Worm (Caenorhabditis elegans) whole organism, late embryonic: ENCODE data around the gene nlp-43.

ENCODE experiments used
- C08G9.2 ChIP-seq: sonication (generic microtip); optimal IDR thresholded peaks from 2 replicates; lab custom pipeline; 2016; ENCODE audit warnings: mild to moderate bottlenecking, missing genetic modification characterization, moderate library complexity, missing compliant biosample characterization
- C38D4.7 ChIP-seq: fragments of 200-800 bp; sonication (Bioruptor generic); optimal IDR thresholded peaks from 2 replicates; lab custom pipeline; 2018; ENCODE audit warnings: mild to moderate bottlenecking, missing genetic modification characterization, moderate library complexity, missing compliant biosample characterization
- K02D7.2 ChIP-seq: sonication (generic microtip); optimal IDR thresholded peaks from 2 replicates; lab custom pipeline; 2017; ENCODE audit warnings: mild to moderate bottlenecking, missing genetic modification characterization, missing compliant biosample characterization
- T23F11.4 ChIP-seq: fragments of 200-800 bp; sonication (Bioruptor generic); optimal IDR thresholded peaks from 2 replicates; lab custom pipeline; 2018; ENCODE audit warnings: mild to moderate bottlenecking, missing genetic modification characterization, missing compliant biosample characterization
- ama-1 ChIP-seq: fragments of 150-350 bp; optimal IDR thresholded peaks from 2 replicates; lab custom pipeline; 2014
- ceh-14 ChIP-seq: sonication (generic microtip); optimal IDR thresholded peaks from 2 replicates; lab custom pipeline; 2016; ENCODE audit warnings: missing genotype, missing genetic modification characterization, missing compliant biosample characterization
- ceh-18 ChIP-seq: sonication (generic microtip); optimal IDR thresholded peaks from 2 replicates; lab custom pipeline; 2016; ENCODE audit warnings: missing genetic modification characterization, missing compliant biosample characterization
- ceh-19 ChIP-seq: fragments of 200-800 bp; sonication (Bioruptor generic); optimal IDR thresholded peaks from 2 replicates; lab custom pipeline; 2018; ENCODE audit warnings: mild to moderate bottlenecking, missing genetic modification characterization, missing compliant biosample characterization
- ceh-2 ChIP-seq: sonication (generic microtip); optimal IDR thresholded peaks from 2 replicates; lab custom pipeline; 2016; ENCODE audit warnings: missing genotype, missing genetic modification characterization, missing compliant biosample characterization
- ceh-22 ChIP-seq: sonication (generic microtip); optimal IDR thresholded peaks from 2 replicates; lab custom pipeline; 2017; ENCODE audit warnings: missing biosample characterization, missing genetic modification characterization
- ceh-30 ChIP-seq: fragments of 150-350 bp; optimal IDR thresholded peaks from 2 replicates; lab custom pipeline; 2014; ENCODE audit warnings: missing biosample characterization, missing genetic modification characterization
- ceh-31 ChIP-seq: sonication (generic microtip); optimal IDR thresholded peaks from 2 replicates; lab custom pipeline; 2016; ENCODE audit warnings: missing genetic modification characterization, missing compliant biosample characterization
- ceh-48 ChIP-seq: sonication (generic microtip); optimal IDR thresholded peaks from 2 replicates; lab custom pipeline; 2016; ENCODE audit warnings: missing genetic modification characterization, inconsistent platforms, missing compliant biosample characterization
- ceh-6 ChIP-seq: fragments of 200-800 bp; sonication (Bioruptor generic); optimal IDR thresholded peaks from 2 replicates; lab custom pipeline; 2018; ENCODE audit warnings: mild to moderate bottlenecking, missing genetic modification characterization, missing compliant biosample characterization
- ceh-9 ChIP-seq: sonication (generic microtip); optimal IDR thresholded peaks from 2 replicates; lab custom pipeline; 2016; ENCODE audit warnings: mild to moderate bottlenecking, missing genetic modification characterization, inconsistent platforms, missing compliant biosample characterization
- che-1 ChIP-seq: sonication (generic microtip); optimal IDR thresholded peaks from 2 replicates; lab custom pipeline; 2016; ENCODE audit warnings: mild to moderate bottlenecking, missing genetic modification characterization, missing compliant biosample characterization
- dmd-4 ChIP-seq: sonication (generic microtip); optimal IDR thresholded peaks from 2 replicates; lab custom pipeline; 2016; ENCODE audit warnings: borderline replicate concordance, missing genetic modification characterization, missing compliant biosample characterization
- dve-1 ChIP-seq: sonication (generic microtip); optimal IDR thresholded peaks from 2 replicates; lab custom pipeline; 2017; ENCODE audit warnings: antibody characterized with exemption, mild to moderate bottlenecking, missing genetic modification characterization, missing compliant biosample characterization
- elt-2 ChIP-seq: sonication (generic microtip); optimal IDR thresholded peaks from 2 replicates; lab custom pipeline; 2016; ENCODE audit warnings: missing genetic modification reagents, missing genetic modification characterization, missing compliant biosample characterization
- elt-4 ChIP-seq: sonication (generic microtip); optimal IDR thresholded peaks from 2 replicates; lab custom pipeline; 2016; ENCODE audit warnings: missing genetic modification characterization, missing compliant biosample characterization
- ets-4 ChIP-seq: sonication (generic microtip); optimal IDR thresholded peaks from 2 replicates; lab custom pipeline; 2016; ENCODE audit warnings: missing genetic modification characterization, missing compliant biosample characterization
- fax-1 ChIP-seq: sonication (generic microtip); optimal IDR thresholded peaks from 2 replicates; lab custom pipeline; 2016; ENCODE audit warnings: missing genotype, missing genetic modification characterization, missing compliant biosample characterization
- fkh-6 ChIP-seq: sonication (generic microtip); optimal IDR thresholded peaks from 2 replicates; lab custom pipeline; 2016; ENCODE audit warnings: missing genetic modification characterization, missing compliant biosample characterization
- gmeb-2 ChIP-seq: sonication (generic microtip); optimal IDR thresholded peaks from 2 replicates; lab custom pipeline; 2016; ENCODE audit warnings: missing genetic modification characterization, inconsistent platforms, missing compliant biosample characterization
- hlh-13 ChIP-seq: fragments of 200-800 bp; sonication (Bioruptor generic); optimal IDR thresholded peaks from 2 replicates; lab custom pipeline; 2018; ENCODE audit warnings: mild to moderate bottlenecking, missing genetic modification characterization, missing compliant biosample characterization
- hlh-15 ChIP-seq: sonication (generic microtip); optimal IDR thresholded peaks from 2 replicates; lab custom pipeline; 2016; ENCODE audit warnings: missing genetic modification characterization, missing compliant biosample characterization
- hlh-30 ChIP-seq: sonication (generic microtip); optimal IDR thresholded peaks from 2 replicates; lab custom pipeline; 2017; ENCODE audit warnings: antibody characterized with exemption, missing genetic modification characterization, missing compliant biosample characterization; ENCODE audit not compliant: insufficient read depth
- hlh-6 ChIP-seq: sonication (generic microtip); optimal IDR thresholded peaks from 2 replicates; lab custom pipeline; 2016; ENCODE audit warnings: missing genotype, missing genetic modification characterization, missing compliant biosample characterization
- hlh-8 ChIP-seq: sonication (generic microtip); optimal IDR thresholded peaks from 2 replicates; lab custom pipeline; 2016; ENCODE audit warnings: missing genotype, missing genetic modification characterization, missing compliant biosample characterization
- madf-2 ChIP-seq: sonication (generic microtip); optimal IDR thresholded peaks from 2 replicates; lab custom pipeline; 2017; ENCODE audit warnings: missing genetic modification characterization, missing compliant biosample characterization
- mec-3 ChIP-seq: sonication (generic microtip); optimal IDR thresholded peaks from 2 replicates; lab custom pipeline; 2016; ENCODE audit warnings: borderline replicate concordance, missing genetic modification characterization, missing compliant biosample characterization
- nfya-1 ChIP-seq: sonication (generic microtip); optimal IDR thresholded peaks from 2 replicates; lab custom pipeline; 2017; ENCODE audit warnings: missing genetic modification characterization, mild to moderate bottlenecking, missing compliant biosample characterization, antibody characterized with exemption, moderate library complexity
- nhr-11 ChIP-seq: fragments of 150-350 bp; optimal IDR thresholded peaks from 2 replicates; lab custom pipeline; 2014; ENCODE audit warnings: missing biosample characterization, missing genetic modification characterization
- npax-4 ChIP-seq: sonication (generic microtip); optimal IDR thresholded peaks from 2 replicates; lab custom pipeline; 2016; ENCODE audit warnings: missing genetic modification characterization, missing compliant biosample characterization
- pag-3 ChIP-seq: sonication (generic microtip); optimal IDR thresholded peaks from 2 replicates; lab custom pipeline; 2016; ENCODE audit warnings: missing compliant biosample characterization, missing genetic modification characterization, borderline replicate concordance
- pat-9 ChIP-seq: fragments of 200-800 bp; sonication (Bioruptor generic); optimal IDR thresholded peaks from 2 replicates; lab custom pipeline; 2018; ENCODE audit warnings: mild to moderate bottlenecking, missing genetic modification characterization, moderate library complexity, missing compliant biosample characterization
- pax-1 ChIP-seq: fragments of 150-350 bp; optimal IDR thresholded peaks from 2 replicates; lab custom pipeline; 2014; ENCODE audit warnings: missing biosample characterization, missing genetic modification characterization
- pha-2 ChIP-seq: sonication (generic microtip); optimal IDR thresholded peaks from 2 replicates; lab custom pipeline; 2017; ENCODE audit warnings: mild to moderate bottlenecking, missing genetic modification characterization, missing compliant biosample characterization
- pha-4 ChIP-seq: fragments of 150-350 bp; optimal IDR thresholded peaks from 2 replicates; lab custom pipeline; 2018; ENCODE audit warnings: missing biosample characterization, missing genetic modification reagents, missing genetic modification characterization
- pqm-1 ChIP-seq: sonication (generic microtip); optimal IDR thresholded peaks from 2 replicates; lab custom pipeline; 2016; ENCODE audit warnings: missing genetic modification characterization, missing compliant biosample characterization
- pros-1 ChIP-seq: fragments of 150-350 bp; optimal IDR thresholded peaks from 2 replicates; lab custom pipeline; 2014; ENCODE audit warnings: missing biosample characterization, missing genetic modification reagents, missing genetic modification characterization
- rnt-1 ChIP-seq: sonication (generic microtip); optimal IDR thresholded peaks from 2 replicates; lab custom pipeline; 2016; ENCODE audit warnings: missing genetic modification characterization, missing compliant biosample characterization
- sdc-2 ChIP-seq: sonication (generic microtip); optimal IDR thresholded peaks from 2 replicates; lab custom pipeline; 2016; ENCODE audit warnings: missing genotype, missing genetic modification characterization, missing compliant biosample characterization
- sox-4 ChIP-seq: sonication (generic microtip); optimal IDR thresholded peaks from 2 replicates; lab custom pipeline; 2017; ENCODE audit warnings: mild to moderate bottlenecking, missing genetic modification characterization, inconsistent platforms, missing compliant biosample characterization
- tbx-2 ChIP-seq: sonication (generic microtip); optimal IDR thresholded peaks from 2 replicates; lab custom pipeline; 2016; ENCODE audit warnings: missing genetic modification characterization, missing compliant biosample characterization
- tbx-7 ChIP-seq: sonication (generic microtip); optimal IDR thresholded peaks from 2 replicates; lab custom pipeline; 2016; ENCODE audit warnings: missing genotype, missing genetic modification characterization, missing compliant biosample characterization
- unc-3 ChIP-seq, 2 experiments: fragments of 200-800 bp in 1 of 2; sonication (Bioruptor generic) in 1 of 2; sonication (generic microtip) in 1 of 2; conservative IDR thresholded peaks in 1 of 2; optimal IDR thresholded peaks in 1 of 2; 2 replicates each; pipeline versions ENCODE4 v1.3.6 to Lab custom; 2016 to 2022; ENCODE audit warnings: missing compliant biosample characterization in 2 of 2, missing genetic modification characterization in 2 of 2, missing genetic modification reagents in 1 of 2
- unc-42 ChIP-seq: sonication (generic microtip); optimal IDR thresholded peaks from 2 replicates; lab custom pipeline; 2016; ENCODE audit warnings: missing genotype, missing genetic modification characterization, missing compliant biosample characterization
- unc-55 ChIP-seq: sonication (generic microtip); optimal IDR thresholded peaks from 2 replicates; lab custom pipeline; 2017; ENCODE audit warnings: missing biosample characterization, missing genetic modification reagents, missing genetic modification characterization
- ztf-16 ChIP-seq: sonication (generic microtip); optimal IDR thresholded peaks from 2 replicates; lab custom pipeline; 2017; ENCODE audit warnings: missing genetic modification characterization, missing compliant biosample characterization

Gene nlp-43

DNA sequence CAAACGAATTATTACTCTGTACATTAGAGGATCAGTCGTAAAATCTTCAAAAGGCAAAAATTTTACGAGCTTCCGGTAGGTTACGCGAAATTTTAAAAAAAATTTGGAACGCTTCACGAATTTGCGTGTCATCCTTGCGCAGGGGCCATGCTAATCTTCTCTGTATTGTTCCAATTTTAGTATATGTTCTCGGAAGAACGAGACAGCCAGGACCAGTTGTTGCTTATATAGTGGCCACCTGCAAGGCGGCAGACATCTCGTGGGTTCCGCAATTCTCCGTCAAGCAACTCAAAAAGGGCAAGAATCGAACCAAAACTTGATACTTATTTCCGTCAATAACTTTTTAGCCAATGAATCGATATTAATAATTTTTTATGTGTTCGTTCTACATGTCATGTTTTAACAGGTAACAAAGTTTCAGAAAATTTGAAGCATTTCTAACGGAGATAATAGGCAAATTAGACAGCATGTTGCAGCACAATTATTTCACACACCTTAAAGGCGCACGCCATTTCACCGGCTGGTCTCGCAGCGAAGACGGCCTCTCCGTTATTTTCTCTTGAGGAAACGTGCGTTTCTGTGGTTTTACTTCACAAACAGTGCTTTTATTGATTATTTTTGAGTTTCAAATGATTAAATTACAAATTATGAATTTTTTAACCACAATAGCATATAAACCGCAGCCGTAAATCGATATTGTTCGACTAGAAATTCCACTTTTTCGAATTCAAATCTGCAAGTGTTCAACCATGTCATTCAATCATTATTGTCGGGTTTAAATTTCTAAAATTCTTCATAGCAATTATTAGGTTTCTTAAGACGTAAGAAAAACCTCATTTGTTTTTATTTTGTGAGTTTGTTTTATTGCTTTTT, 38.7 kb downstream of the nlp-43 start (continued):
- TF ChIP-seq ceh-14 (tag; lab: Kevin White, UChicago) (peak; percentile 82), gmeb-2 (tag; lab: Kevin White, UChicago) (peak; percentile 29), K02D7.2 (tag; lab: Kevin White, UChicago) (peak; percentile 65), ceh-18 (tag; lab: Kevin White, UChicago) (peak; percentile 38), ceh-30 (tag; lab: Kevin White, UChicago) (no peak), elt-2 (tag; lab: Kevin White, UChicago) (peak; percentile 76), unc-42 (tag; lab: Kevin White, UChicago) (peak; percentile 61), pax-1 (tag; lab: Kevin White, UChicago) (no peak), nfya-1 (tag; lab: Kevin White, UChicago) (peak; percentile 52), hlh-13 (GFP tag; lab: Kevin White, UChicago) (peak; percentile 47), unc-3 (GFP tag; conservative IDR thresholded peaks at IDR 0.05; lab: Robert Waterston, UW) (0 out of 2 replicates have a peak, but pooled peaks have one; percentile 52), unc-3 (tag; optimal IDR thresholded peaks at IDR 0.05; lab: Kevin White, UChicago) (peak; percentile 25), hlh-8 (no peak), pros-1 (tag; lab: Kevin White, UChicago) (no peak), C08G9.2 (tag; lab: Kevin White, UChicago) (peak; percentile 39), ceh-9 (tag; lab: Kevin White, UChicago) (peak; percentile 14), sdc-2 (peak; percentile 46), rnt-1 (tag; lab: Kevin White, UChicago) (no peak), ceh-6 (peak; percentile 69), tbx-7 (tag; lab: Kevin White, UChicago) (peak; percentile 26), madf-2 (tag; lab: Kevin White, UChicago) (peak; percentile 58), hlh-15 (no peak), dmd-4 (tag; lab: Kevin White, UChicago) (no peak), T23F11.4 (GFP tag; lab: Kevin White, UChicago) (peak; percentile 28), ceh-2 (tag; lab: Kevin White, UChicago) (peak; percentile 60), ceh-48 (no peak), hlh-30 (tag; lab: Kevin White, UChicago) (no peak), pag-3 (no peak), che-1 (tag; lab: Kevin White, UChicago) (peak; percentile 67), C38D4.7 (GFP tag; lab: Kevin White, UChicago) (peak; percentile 73), ceh-31 (tag; lab: Kevin White, UChicago) (peak; percentile 25), ztf-16 (tag; lab: Kevin White, UChicago) (peak; percentile 51), pha-2 (tag; lab: Kevin White, UChicago) (peak; percentile 66), pat-9 (tag; lab: Kevin White, UChicago) (peak; percentile 44), pqm-1 (peak; percentile 4), dve-1 (peak; percentile 53), npax-4 (peak; percentile 29), ceh-22 (tag; lab: Kevin White, UChicago) (no peak), sox-4 (peak; percentile 57), unc-55 (GFP tag; lab: Kevin White, UChicago) (no peak), pha-4 (no peak), nhr-11 (no peak), mec-3 (tag; lab: Kevin White, UChicago) (no peak), hlh-6 (tag; lab: Kevin White, UChicago) (peak; percentile 69), ets-4 (tag; lab: Kevin White, UChicago) (peak; percentile 82), ama-1 (lab: Kevin White, UChicago) (no peak), ceh-19 (GFP tag; lab: Kevin White, UChicago) (peak; percentile 73), tbx-2 (peak; percentile 68), fax-1 (tag; lab: Kevin White, UChicago) (peak; percentile 54), fkh-6 (tag; lab: Kevin White, UChicago) (peak; percentile 78), elt-4 (no peak)
